Worm (Caenorhabditis elegans) whole organism, L2 larva: ENCODE data around the gene Y105C5B.3.

Experiments
- C34F6.9 ChIP-seq: fragments of 150-350 bp; optimal IDR thresholded peaks from 2 replicates; lab custom pipeline; 2014; ENCODE audit warnings: missing biosample characterization, missing genetic modification characterization
- F13H6.1 ChIP-seq: sonication (generic microtip); optimal IDR thresholded peaks from 2 replicates; lab custom pipeline; 2016; ENCODE audit warnings: missing genetic modification characterization, missing compliant biosample characterization
- Y55F3AM.14 ChIP-seq: fragments of 200-800 bp; sonication (Bioruptor generic); optimal IDR thresholded peaks from 2 replicates; lab custom pipeline; 2018; ENCODE audit warnings: mild to moderate bottlenecking, missing genetic modification characterization, missing compliant biosample characterization
- ZK546.5 ChIP-seq: sonication (generic microtip); optimal IDR thresholded peaks from 2 replicates; lab custom pipeline; 2017; ENCODE audit warnings: missing biosample characterization, missing genetic modification characterization
- alr-1 ChIP-seq: fragments of 150-350 bp; optimal IDR thresholded peaks from 2 replicates; lab custom pipeline; 2014; ENCODE audit warnings: missing biosample characterization, missing genetic modification characterization
- aly-2 ChIP-seq: fragments of 150-350 bp; optimal IDR thresholded peaks from 2 replicates; lab custom pipeline; 2014; ENCODE audit warnings: missing biosample characterization, missing genetic modification characterization
- blmp-1 ChIP-seq: sonication (generic microtip); optimal IDR thresholded peaks from 2 replicates; lab custom pipeline; 2017; ENCODE audit warnings: missing genetic modification characterization, mild to moderate bottlenecking, missing compliant biosample characterization, antibody characterized with exemption, moderate library complexity; ENCODE audit not compliant: insufficient read depth
- ceh-16 ChIP-seq: fragments of 150-350 bp; optimal IDR thresholded peaks from 2 replicates; lab custom pipeline; 2014; ENCODE audit warnings: missing biosample characterization, missing genetic modification characterization
- egl-27 ChIP-seq: sonication (generic microtip); optimal IDR thresholded peaks from 3 replicates; lab custom pipeline; 2017; ENCODE audit warnings: missing biosample characterization, missing genetic modification reagents, missing genetic modification characterization
- elt-1 ChIP-seq: fragments of 150-350 bp; optimal IDR thresholded peaks from 2 replicates; lab custom pipeline; 2014; ENCODE audit warnings: missing biosample characterization, missing genetic modification characterization
- elt-3 ChIP-seq: sonication (generic microtip); optimal IDR thresholded peaks from 2 replicates; lab custom pipeline; 2017; ENCODE audit warnings: missing biosample characterization, missing genetic modification characterization
- fos-1 ChIP-seq: fragments of 150-350 bp; optimal IDR thresholded peaks from 2 replicates; lab custom pipeline; 2014; ENCODE audit warnings: missing biosample characterization, missing genetic modification characterization
- gmeb-1 ChIP-seq: fragments of 150-350 bp; optimal IDR thresholded peaks from 2 replicates; lab custom pipeline; 2014; ENCODE audit warnings: missing biosample characterization, missing genetic modification characterization
- lin-13 ChIP-seq: fragments of 150-350 bp; optimal IDR thresholded peaks from 2 replicates; lab custom pipeline; 2014; ENCODE audit warnings: missing biosample characterization, missing genetic modification reagents, missing genetic modification characterization
- lin-39 ChIP-seq: fragments of 150-350 bp; optimal IDR thresholded peaks from 2 replicates; lab custom pipeline; 2014; ENCODE audit warnings: missing biosample characterization, missing genetic modification reagents, missing genetic modification characterization
- lsy-2 ChIP-seq, 2 experiments: fragments of 150-350 bp in 1 of 2; sonication (generic microtip) in 1 of 2; optimal IDR thresholded peaks; 2 replicates each; lab custom pipeline; 2014 to 2017; ENCODE audit warnings: missing biosample characterization in 2 of 2, missing genetic modification characterization in 2 of 2
- mdl-1 ChIP-seq, 2 experiments: fragments of 150-350 bp in 1 of 2; sonication (generic microtip) in 1 of 2; optimal IDR thresholded peaks; 2 replicates each; lab custom pipeline; 2017; ENCODE audit warnings: missing biosample characterization in 2 of 2, missing genetic modification characterization in 2 of 2
- nhr-10 ChIP-seq: sonication (generic microtip); optimal IDR thresholded peaks from 2 replicates; lab custom pipeline; 2017; ENCODE audit warnings: missing biosample characterization, missing genetic modification characterization
- nhr-11 ChIP-seq: fragments of 150-350 bp; optimal IDR thresholded peaks from 2 replicates; lab custom pipeline; 2014; ENCODE audit warnings: missing biosample characterization, missing genetic modification characterization
- nhr-12 ChIP-seq: fragments of 150-350 bp; optimal IDR thresholded peaks from 2 replicates; lab custom pipeline; 2014; ENCODE audit warnings: missing biosample characterization, missing genetic modification characterization
- nhr-21 ChIP-seq: fragments of 150-350 bp; optimal IDR thresholded peaks from 2 replicates; lab custom pipeline; 2014; ENCODE audit warnings: missing biosample characterization, missing genetic modification characterization
- nhr-237 ChIP-seq: fragments of 150-350 bp; optimal IDR thresholded peaks from 2 replicates; lab custom pipeline; 2014; ENCODE audit warnings: missing biosample characterization, missing genetic modification characterization
- nhr-25 ChIP-seq: fragments of 150-350 bp; sonication (generic microtip); optimal IDR thresholded peaks from 3 replicates; lab custom pipeline; 2014; ENCODE audit warnings: missing biosample characterization, missing genetic modification characterization
- nhr-6 ChIP-seq: fragments of 150-350 bp; optimal IDR thresholded peaks from 2 replicates; lab custom pipeline; 2014; ENCODE audit warnings: missing biosample characterization, missing genetic modification characterization
- peb-1 ChIP-seq: fragments of 150-350 bp; optimal IDR thresholded peaks from 2 replicates; lab custom pipeline; 2014; ENCODE audit warnings: missing biosample characterization, missing genetic modification characterization
- sem-4 ChIP-seq: fragments of 150-350 bp; optimal IDR thresholded peaks from 2 replicates; lab custom pipeline; 2014; ENCODE audit warnings: missing biosample characterization, missing genetic modification reagents, missing genetic modification characterization
- skn-1 ChIP-seq: sonication (generic microtip); optimal IDR thresholded peaks from 2 replicates; lab custom pipeline; 2017; ENCODE audit warnings: missing biosample characterization, missing genetic modification characterization
- sma-3 ChIP-seq: sonication (generic microtip); optimal IDR thresholded peaks from 2 replicates; lab custom pipeline; 2016; ENCODE audit warnings: missing genetic modification reagents, missing genetic modification characterization, missing compliant biosample characterization
- sma-9 ChIP-seq, 2 experiments: fragments of 150-350 bp in 1 of 2; sonication (generic microtip) in 1 of 2; optimal IDR thresholded peaks; 2 replicates each; lab custom pipeline; 2014 to 2016; ENCODE audit warnings: missing genetic modification characterization in 2 of 2, mild to moderate bottlenecking in 1 of 2, missing biosample characterization in 1 of 2, missing compliant biosample characterization in 1 of 2, missing genetic modification reagents in 1 of 2, moderate library complexity in 1 of 2
- snpc-4 ChIP-seq: fragments of 150-350 bp; optimal IDR thresholded peaks from 2 replicates; lab custom pipeline; 2014; ENCODE audit warnings: missing biosample characterization, missing genetic modification characterization
- zag-1 ChIP-seq: fragments of 150-350 bp; optimal IDR thresholded peaks from 2 replicates; lab custom pipeline; 2014; ENCODE audit warnings: missing biosample characterization, missing genetic modification characterization
- ztf-11 ChIP-seq: sonication (generic microtip); optimal IDR thresholded peaks from 2 replicates; lab custom pipeline; 2017; ENCODE audit warnings: missing biosample characterization, missing genetic modification characterization
- ztf-4 ChIP-seq: fragments of 150-350 bp; optimal IDR thresholded peaks from 2 replicates; lab custom pipeline; 2014; ENCODE audit warnings: missing biosample characterization, missing genetic modification characterization

Gene Y105C5B.3

ce11 chrIV:15894133-15894532 is 10.1 kb downstream of the Y105C5B.3 start, which contains the start of gene srv-14:
srv-14 (minus strand) TSS chrIV:15894233.
- TF ChIP-seq ztf-11 (tag; lab: Kevin White, UChicago) = no peak
- TF ChIP-seq sem-4 (tag; lab: Kevin White, UChicago) = no peak
- no peak for TF ChIP-seq nhr-237 (tag; lab: Kevin White, UChicago)
- no peak for TF ChIP-seq sma-9 (GFP tag; optimal IDR thresholded peaks at IDR 0.05; lab: Kevin White, UChicago)
- TF ChIP-seq sma-9 (tag; optimal IDR thresholded peaks at IDR 0.05; lab: Kevin White, UChicago) = no peak
- TF ChIP-seq nhr-10 = no peak
- no peak for TF ChIP-seq elt-3 (tag; lab: Kevin White, UChicago)

DNA sequence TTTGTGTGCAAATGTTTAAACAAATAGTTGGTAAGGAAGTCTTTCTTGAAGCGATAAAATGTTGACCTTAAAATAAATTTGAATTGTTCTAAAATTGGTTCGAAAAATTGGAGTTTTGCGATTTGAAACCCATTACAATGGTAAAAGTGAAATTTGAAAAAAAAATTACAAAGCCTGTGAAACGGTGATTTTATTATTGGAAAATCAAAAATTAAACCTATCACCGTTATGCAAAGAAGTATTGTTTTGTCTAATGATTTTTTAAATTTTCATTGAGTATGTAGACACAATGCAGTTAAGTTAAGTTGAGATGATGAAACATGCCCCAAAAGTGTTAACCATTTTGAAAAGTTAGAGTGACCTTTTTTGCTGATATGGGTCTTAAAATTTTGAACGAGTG is 10.8 kb downstream of the Y105C5B.3 start:
- TF ChIP-seq lsy-2 (tag; optimal IDR thresholded peaks at IDR 0.05; lab: Kevin White, UChicago) (no peak), nhr-11 (tag; lab: Kevin White, UChicago) (no peak), sma-3 (GFP tag; lab: Kevin White, UChicago) (no peak), nhr-10 (no peak), aly-2 (tag; lab: Kevin White, UChicago) (no peak), ZK546.5 (tag; lab: Kevin White, UChicago) (no peak)

ce11 chrIV:15900158-15900557 is 16.1 kb downstream of the Y105C5B.3 start:
- TF ChIP-seq lsy-2 (tag; optimal IDR thresholded peaks at IDR 0.05; lab: Kevin White, UChicago) (no peak), ceh-16 (tag; lab: Kevin White, UChicago) (no peak), sma-3 (GFP tag; lab: Kevin White, UChicago) (no peak), elt-3 (tag; lab: Kevin White, UChicago) (no peak), zag-1 (tag; lab: Kevin White, UChicago) (no peak), nhr-6 (tag; lab: Kevin White, UChicago) (no peak), Y55F3AM.14 (GFP tag; lab: Kevin White, UChicago) (no peak), alr-1 (tag; lab: Kevin White, UChicago) (no peak), snpc-4 (tag; lab: Kevin White, UChicago) (no peak)

DNA sequence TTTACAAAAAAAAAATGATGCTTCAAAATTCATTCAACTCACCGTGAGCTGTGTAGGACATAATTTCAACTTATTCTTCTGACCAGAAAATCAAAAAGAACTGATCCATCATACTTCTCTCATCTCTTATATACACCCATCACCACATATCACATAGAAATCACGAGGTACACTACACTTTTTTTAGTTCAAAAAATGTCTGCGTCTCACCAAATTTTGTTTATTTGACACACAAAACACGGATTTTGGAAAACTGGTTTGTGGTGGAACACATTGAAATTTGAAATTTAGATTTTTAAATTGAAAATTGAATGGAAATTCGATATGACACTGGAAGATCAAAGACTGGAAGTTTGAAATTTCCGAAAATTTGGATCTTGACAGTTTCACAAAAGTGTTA is 17.1 kb downstream of the Y105C5B.3 start, which contains the start of gene Y105C5B.5:
TSS of gene Y105C5B.5 (minus strand) at position 103 of the 400 bp plus-strand sequence.
- no peak for TF ChIP-seq sma-9 (GFP tag; optimal IDR thresholded peaks at IDR 0.05; lab: Kevin White, UChicago)
- no peak for TF ChIP-seq sma-9 (tag; optimal IDR thresholded peaks at IDR 0.05; lab: Kevin White, UChicago)
- peak; percentile 34 for TF ChIP-seq gmeb-1 (tag; lab: Kevin White, UChicago)
- TF ChIP-seq, all 48 proteins: peak for 1

DNA sequence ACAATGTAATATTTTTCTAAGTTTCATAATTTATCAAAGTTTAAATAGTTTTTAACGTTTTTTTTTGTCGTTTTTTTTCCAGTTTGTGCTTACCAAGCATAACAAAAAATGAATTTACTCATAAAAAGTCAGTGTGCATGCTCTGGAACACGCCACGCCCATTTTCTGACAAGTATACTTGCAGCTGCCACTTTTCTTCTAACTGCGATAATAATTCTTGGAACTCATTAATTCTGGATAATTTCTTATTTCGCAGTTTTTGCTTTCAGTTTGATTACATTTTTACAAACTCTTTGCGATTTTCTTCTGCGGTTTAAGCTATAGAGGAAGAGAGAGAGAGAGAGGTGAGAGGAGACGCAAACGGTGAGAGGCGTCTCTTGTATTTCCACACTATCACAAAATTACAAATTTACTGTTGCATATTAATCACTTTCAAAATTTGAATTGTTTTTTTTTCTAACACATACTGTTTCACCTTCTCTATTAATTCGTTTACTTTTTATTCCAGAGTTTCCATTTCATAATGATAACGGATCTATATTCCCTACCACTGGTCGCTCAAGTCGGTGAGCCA is 22.1 kb downstream of the Y105C5B.3 start, which contains the start of gene srv-15:
TSS of gene srv-15 (plus strand) at position 524 of the 574 bp plus-strand sequence.
- TF ChIP-seq C34F6.9 (tag; lab: Kevin White, UChicago) (no peak), nhr-21 (peak; percentile 27), nhr-11 (tag; lab: Kevin White, UChicago) (no peak), lin-13 (GFP tag; lab: Kevin White, UChicago) (no peak), lsy-2 (tag; optimal IDR thresholded peaks at IDR 0.05; lab: Kevin White, UChicago) (peak in 1 of 2 experiments; percentile 2), fos-1 (tag; lab: Kevin White, UChicago) (no peak)
- TF ChIP-seq, all 48 proteins: peak for 2

DNA sequence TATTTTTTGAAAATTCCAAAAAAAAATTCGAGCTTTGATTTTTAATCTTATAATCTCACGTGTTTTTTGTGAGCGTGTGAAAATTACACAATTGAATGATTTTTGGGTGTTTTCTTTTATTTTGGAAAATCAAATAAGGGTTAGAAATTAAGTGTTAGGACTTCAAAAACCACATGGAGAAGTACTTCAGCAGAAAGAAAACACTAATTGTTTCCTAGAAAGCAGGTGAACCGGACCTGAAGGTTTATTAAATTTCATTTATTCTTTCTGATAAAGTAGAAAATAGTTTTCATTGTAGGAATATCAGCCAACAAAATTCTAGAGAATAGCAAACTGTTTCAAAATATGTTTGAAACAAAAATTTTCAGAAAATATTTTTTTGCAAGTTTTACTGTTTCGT is 24.2 kb downstream of the Y105C5B.3 start:
- TF ChIP-seq egl-27 (tag; lab: Kevin White, UChicago) = no peak
- no peak for TF ChIP-seq lin-13 (GFP tag; lab: Kevin White, UChicago)
- TF ChIP-seq aly-2 (tag; lab: Kevin White, UChicago) = no peak
- TF ChIP-seq C34F6.9 (tag; lab: Kevin White, UChicago) = no peak
- no peak for TF ChIP-seq nhr-21
- no peak for TF ChIP-seq peb-1
- no peak for TF ChIP-seq mdl-1 (tag; optimal IDR thresholded peaks at IDR 0.05; lab: Kevin White, UChicago)
- TF ChIP-seq skn-1 (tag; lab: Kevin White, UChicago) = no peak
- no peak for TF ChIP-seq lin-39 (tag; lab: Kevin White, UChicago)
- no peak for TF ChIP-seq ztf-4 (tag; lab: Kevin White, UChicago)
- TF ChIP-seq nhr-12 (tag; lab: Kevin White, UChicago) = no peak
- no peak for TF ChIP-seq ZK546.5 (tag; lab: Kevin White, UChicago)
- no peak for TF ChIP-seq elt-1 (tag; lab: Kevin White, UChicago)
- TF ChIP-seq blmp-1 = no peak
- no peak for TF ChIP-seq lsy-2 (tag; optimal IDR thresholded peaks at IDR 0.05; lab: Kevin White, UChicago)
- TF ChIP-seq nhr-11 (tag; lab: Kevin White, UChicago) = no peak
- no peak for TF ChIP-seq F13H6.1 (tag; lab: Kevin White, UChicago)
- no peak for TF ChIP-seq ceh-16 (tag; lab: Kevin White, UChicago)
- TF ChIP-seq nhr-25 (tag; lab: Kevin White, UChicago) = no peak
